Worm (Caenorhabditis elegans): ENCODE measurements around the gene tgt-2.
"Not testable (repeated sequence)": the region's sequence is repeated elsewhere in the genome, so short reads cannot be mapped to it uniquely, and the experiment has no call there.

The tgt-2 gene

DNA sequence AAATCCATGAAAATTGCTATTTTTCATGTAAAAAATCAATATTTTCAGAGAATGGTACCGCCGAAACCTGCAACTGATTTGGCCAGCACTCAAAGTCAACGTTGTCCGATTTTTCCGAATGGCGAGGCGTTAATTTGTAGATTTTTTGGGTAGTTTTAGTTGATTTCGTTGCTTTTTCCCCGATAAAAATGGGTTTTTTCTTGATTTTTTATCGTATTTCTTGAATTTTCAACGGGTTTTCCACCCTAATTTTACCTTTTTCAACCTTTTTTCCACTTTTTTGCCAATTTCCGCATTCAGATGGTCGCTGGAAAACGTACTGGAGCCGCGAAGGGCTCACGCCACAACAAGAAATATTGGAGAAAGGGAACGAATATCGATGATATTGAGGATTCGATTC lies 3.5 kb downstream of the tgt-2 start, which contains the start of gene Y39B6A.33:
Y39B6A.33 (plus strand) TSS at position 301 of the 400 bp plus-strand sequence.
- TF ChIP-seq eor-1 (tag; optimal IDR thresholded peaks at IDR 0.05) (no peak), skn-1 (tag; optimal IDR thresholded peaks at IDR 0.05) (no peak), ama-1 (optimal IDR thresholded peaks at IDR 0.05) (no peak), nhr-43 (tag; optimal IDR thresholded peaks at IDR 0.05; ENCODE audit: poor library complexity, severe bottlenecking) (no peak), nhr-237 (tag; optimal IDR thresholded peaks at IDR 0.05) (no peak), fkh-2 (tag; optimal IDR thresholded peaks at IDR 0.05) (no peak), egl-27 (tag; optimal IDR thresholded peaks at IDR 0.05) (no peak), nhr-25 (tag; optimal IDR thresholded peaks at IDR 0.05) (no peak), ceh-82 (tag; optimal IDR thresholded peaks at IDR 0.05) (no peak), nhr-12 (tag; optimal IDR thresholded peaks at IDR 0.05) (no peak), ceh-28 (tag; optimal IDR thresholded peaks at IDR 0.05) (no peak), hmg-11 (tag; optimal IDR thresholded peaks at IDR 0.05) (no peak), elt-2 (tag; optimal IDR thresholded peaks at IDR 0.05) (no peak), pqm-1 (tag; optimal IDR thresholded peaks at IDR 0.05) (no peak)

DNA sequence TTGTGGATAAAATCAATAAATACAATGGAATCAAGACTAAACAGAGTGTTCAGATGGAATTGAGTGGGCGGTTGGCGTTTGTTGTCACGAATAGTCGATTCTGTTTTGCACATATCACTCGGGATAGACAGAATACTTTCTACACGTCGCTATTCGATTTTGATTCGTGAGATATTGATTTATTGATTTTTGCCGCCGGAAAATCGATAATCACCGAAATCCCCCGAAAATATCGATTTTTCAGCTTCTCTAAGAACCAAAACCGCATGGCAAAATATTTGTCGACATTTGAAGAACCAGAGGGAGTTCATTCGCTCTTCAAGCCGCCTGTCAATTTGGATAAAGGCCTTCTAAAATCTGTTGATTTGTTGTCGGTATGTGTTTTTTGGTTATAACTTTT lies 12.3 kb downstream of the tgt-2 start:
- TF ChIP-seq ceh-28 (tag; optimal IDR thresholded peaks at IDR 0.05) (peak; percentile 92), pha-4 (tag; optimal IDR thresholded peaks at IDR 0.05) (no peak), elt-2 (tag; optimal IDR thresholded peaks at IDR 0.05) (no peak), unc-62 (GFP tag; optimal IDR thresholded peaks at IDR 0.05) (no peak), nhr-12 (tag; optimal IDR thresholded peaks at IDR 0.05) (no peak), daf-12 (tag; optimal IDR thresholded peaks at IDR 0.05) (no peak)

DNA sequence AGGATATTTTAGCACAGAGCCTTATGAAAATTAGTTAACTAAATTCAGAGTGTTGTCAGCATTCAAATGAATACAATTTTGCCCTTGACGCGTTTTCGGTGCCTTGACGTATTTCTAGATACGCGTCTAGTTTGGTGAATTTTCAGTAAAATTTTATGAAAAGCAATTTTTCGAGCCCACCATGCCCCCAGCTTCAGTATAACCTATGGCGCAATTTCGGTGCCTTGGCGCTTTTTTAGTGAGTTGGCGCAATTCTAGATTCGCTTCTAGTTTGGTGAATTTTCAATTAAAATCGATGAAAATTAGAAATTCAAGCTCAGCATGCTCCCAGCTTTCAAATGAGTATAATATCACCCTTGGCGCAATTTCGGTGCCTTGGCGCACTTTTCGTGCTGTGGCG lies 15.1 kb downstream of the tgt-2 start:
- TF ChIP-seq egl-5 (tag; optimal IDR thresholded peaks at IDR 0.05): no peak
- TF ChIP-seq ztf-11 (tag; optimal IDR thresholded peaks at IDR 0.05): no peak
- no peak for TF ChIP-seq fos-1 (tag; optimal IDR thresholded peaks at IDR 0.05)
- no peak for TF ChIP-seq nhr-77 (tag; optimal IDR thresholded peaks at IDR 0.05)
- no peak for TF ChIP-seq ztf-4 (tag; optimal IDR thresholded peaks at IDR 0.05)
- no peak for TF ChIP-seq tbx-2 (tag; optimal IDR thresholded peaks at IDR 0.05)
- TF ChIP-seq sea-2 (GFP tag; optimal IDR thresholded peaks at IDR 0.05): no peak
- no peak for TF ChIP-seq lin-39 (tag; optimal IDR thresholded peaks at IDR 0.05)
- no peak for TF ChIP-seq hmg-11 (tag; optimal IDR thresholded peaks at IDR 0.05)
- no peak for TF ChIP-seq elt-3 (tag; optimal IDR thresholded peaks at IDR 0.05)
- no peak for TF ChIP-seq elt-2 (tag; optimal IDR thresholded peaks at IDR 0.05)
- TF ChIP-seq ama-1 (optimal IDR thresholded peaks at IDR 0.05): no peak
- no peak for TF ChIP-seq unc-39 (tag; optimal IDR thresholded peaks at IDR 0.05)
- TF ChIP-seq ceh-28 (tag; optimal IDR thresholded peaks at IDR 0.05): no peak
- no peak for TF ChIP-seq nhr-12 (tag; optimal IDR thresholded peaks at IDR 0.05)
- no peak for TF ChIP-seq pha-4 (tag; optimal IDR thresholded peaks at IDR 0.05)
- TF ChIP-seq ZK546.5 (tag; optimal IDR thresholded peaks at IDR 0.05): no peak

DNA sequence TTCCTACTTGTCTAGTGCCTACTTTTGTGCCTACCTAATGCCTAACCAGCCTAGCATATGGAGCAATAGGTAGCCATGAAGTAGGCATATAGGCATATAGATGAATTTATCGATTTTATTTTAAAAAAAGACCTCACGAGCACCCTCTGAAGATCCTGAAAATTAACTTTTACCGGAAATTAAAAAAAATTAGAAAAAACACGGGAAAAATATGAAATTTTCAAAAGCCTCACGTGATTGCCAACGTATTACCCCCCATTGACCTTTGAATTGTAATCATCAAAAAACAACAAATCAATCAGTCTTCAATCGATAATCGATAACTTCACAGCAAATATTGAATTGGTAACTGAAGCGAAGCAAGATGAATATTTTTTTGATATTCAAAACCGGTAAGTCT lies 16.1 kb downstream of the tgt-2 start, which contains the start of gene Y39B6A.30:
Y39B6A.30 (plus strand) TSS at position 301 of the 400 bp plus-strand sequence.
- TF ChIP-seq ceh-28 (tag; optimal IDR thresholded peaks at IDR 0.05); ama-1 (optimal IDR thresholded peaks at IDR 0.05); unc-62 (GFP tag; optimal IDR thresholded peaks at IDR 0.05): not testable (repeated sequence)

DNA sequence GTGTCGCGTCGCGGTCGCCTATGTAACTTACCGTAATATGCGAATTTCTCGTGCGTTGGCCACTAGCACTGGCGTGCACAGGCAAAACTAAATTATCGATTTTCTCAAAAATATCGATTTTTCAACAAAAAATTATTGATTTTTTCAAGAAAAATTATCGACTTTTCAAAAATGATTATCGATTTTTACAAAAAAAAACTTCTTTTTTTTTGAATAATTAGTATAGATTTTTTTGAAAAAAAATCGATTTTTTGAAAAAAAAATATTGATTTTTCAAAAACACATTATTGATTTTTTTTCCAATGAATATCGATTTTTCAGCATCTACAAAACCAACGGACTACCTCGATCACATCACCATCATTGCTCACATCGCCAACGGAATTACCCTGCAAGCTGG lies 16.8 kb downstream of the tgt-2 start:
- TF ChIP-seq ceh-28 (tag; optimal IDR thresholded peaks at IDR 0.05): peak; percentile 70

DNA sequence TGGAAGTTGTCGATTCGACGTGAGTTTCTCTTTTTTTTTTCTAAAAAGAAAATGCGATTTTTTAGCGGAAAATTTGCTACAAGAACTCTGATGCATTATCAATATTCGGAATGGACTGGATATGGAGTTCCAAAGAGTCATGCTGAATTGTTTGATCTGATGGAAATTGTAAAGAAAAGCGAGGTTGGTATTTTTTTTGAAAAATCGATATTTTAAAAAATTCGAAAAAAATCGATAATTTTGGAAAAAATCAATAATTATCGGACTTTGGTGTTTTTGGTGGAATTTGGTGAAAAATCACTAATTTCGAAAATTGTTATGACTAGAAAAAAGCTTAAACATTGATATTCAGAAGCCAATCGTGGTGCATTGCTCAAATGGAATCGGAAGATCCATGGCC lies 21.1 kb downstream of the tgt-2 start:
- no peak for TF ChIP-seq nhr-11 (tag; optimal IDR thresholded peaks at IDR 0.05)
- no peak for TF ChIP-seq ceh-16 (tag; optimal IDR thresholded peaks at IDR 0.05)
- peak; percentile 85 for TF ChIP-seq ceh-28 (tag; optimal IDR thresholded peaks at IDR 0.05)
- TF ChIP-seq snpc-4 (tag; optimal IDR thresholded peaks at IDR 0.05): no peak
- TF ChIP-seq mml-1 (tag; optimal IDR thresholded peaks at IDR 0.05): no peak
- TF ChIP-seq ceh-82 (tag; optimal IDR thresholded peaks at IDR 0.05): no peak
- no peak for TF ChIP-seq fos-1 (tag; optimal IDR thresholded peaks at IDR 0.05)

Data from whole organism, L3 larva.